Fruit fly (Drosophila melanogaster) whole organism, embryonic: Measurements from ENCODE around the gene CG42876.

Experiments used
- ATbp ChIP-seq: fragments of 200-800 bp; sonication (Bioruptor generic); optimal IDR thresholded peaks from 2 replicates; lab custom pipeline; 2017; ENCODE audit warnings: missing biosample characterization, mild to moderate bottlenecking, missing genetic modification characterization, missing genetic modification reagents
- BtbVII ChIP-seq: fragments of 200-800 bp; sonication (Bioruptor generic); optimal IDR thresholded peaks from 3 replicates; lab custom pipeline; 2017; ENCODE audit warnings: missing biosample characterization, mild to moderate bottlenecking, missing genetic modification characterization
- CG10267 ChIP-seq: fragments of 200-800 bp; sonication (Bioruptor generic); optimal IDR thresholded peaks from 2 replicates; lab custom pipeline; 2018; ENCODE audit warnings: missing biosample characterization, mild to moderate bottlenecking, missing genetic modification characterization, moderate library complexity
- CG13287 ChIP-seq: fragments of 200-800 bp; sonication (Bioruptor generic); IDR thresholded peaks from 2 replicates; pipeline ENCODE4 v1.3.6; 2022; ENCODE audit warnings: missing biosample characterization, missing genetic modification characterization; ENCODE audit not compliant: partially characterized antibody
- CG14441 ChIP-seq: fragments of 200-800 bp; sonication (Bioruptor generic); IDR thresholded peaks from 2 replicates; pipeline ENCODE4 v1.3.6; 2022; ENCODE audit warnings: missing biosample characterization, missing genetic modification characterization
- CG15514 ChIP-seq: fragments of 200-800 bp; sonication (Bioruptor generic); optimal IDR thresholded peaks from 3 replicates; lab custom pipeline; 2017; ENCODE audit warnings: missing biosample characterization, missing genetic modification characterization, mild to moderate bottlenecking, moderate library complexity, missing genetic modification reagents
- CG1603 ChIP-seq: fragments of 200-800 bp; sonication (Bioruptor generic); optimal IDR thresholded peaks from 2 replicates; lab custom pipeline; 2019; ENCODE audit warnings: missing biosample characterization, mild to moderate bottlenecking, missing genetic modification characterization, moderate library complexity
- CG16813 ChIP-seq: fragments of 200-800 bp; sonication (Bioruptor generic); IDR thresholded peaks from 3 replicates; pipeline ENCODE4 v1.3.6; 2022; ENCODE audit warnings: missing biosample characterization, missing genetic modification characterization; ENCODE audit not compliant: partially characterized antibody
- CG2116 ChIP-seq: fragments of 200-800 bp; sonication (Bioruptor generic); optimal IDR thresholded peaks from 3 replicates; lab custom pipeline; 2018; ENCODE audit warnings: missing biosample characterization, mild to moderate bottlenecking, missing genetic modification characterization
- CG2129 ChIP-seq: fragments of 200-800 bp; sonication (Bioruptor generic); IDR thresholded peaks from 2 replicates; pipeline ENCODE4 v1.3.6; 2022; ENCODE audit warnings: missing biosample characterization, missing genetic modification characterization; ENCODE audit not compliant: partially characterized antibody
- CG30020 ChIP-seq: fragments of 200-800 bp; optimal IDR thresholded peaks from 2 replicates; lab custom pipeline; 2019; ENCODE audit warnings: missing biosample characterization, mild to moderate bottlenecking, missing genetic modification characterization, moderate library complexity
- CG4707 ChIP-seq: fragments of 200-800 bp; sonication (Bioruptor generic); optimal IDR thresholded peaks from 2 replicates; lab custom pipeline; 2018; ENCODE audit warnings: missing biosample characterization, mild to moderate bottlenecking, missing genetic modification characterization, moderate library complexity
- CG4730 ChIP-seq: fragments of 200-800 bp; sonication (Bioruptor generic); IDR thresholded peaks from 2 replicates; pipeline ENCODE4 v1.3.6; 2022; ENCODE audit warnings: missing biosample characterization, missing genetic modification characterization
- CG6791 ChIP-seq: fragments of 200-800 bp; sonication (Bioruptor generic); IDR thresholded peaks from 3 replicates; pipeline ENCODE4 v1.3.6; 2022; ENCODE audit warnings: missing biosample characterization, missing genetic modification characterization; ENCODE audit not compliant: partially characterized antibody
- CG7963 ChIP-seq: fragments of 200-800 bp; sonication (Bioruptor generic); IDR thresholded peaks from 3 replicates; pipeline ENCODE4 v1.3.6; 2022; ENCODE audit warnings: missing biosample characterization, missing genetic modification characterization; ENCODE audit not compliant: partially characterized antibody
- Dll ChIP-seq: fragments of 200-800 bp; sonication (Bioruptor generic); IDR thresholded peaks from 4 replicates; pipeline ENCODE4 v1.3.6; 2022; ENCODE audit warnings: missing biosample characterization, missing genetic modification characterization; ENCODE audit not compliant: partially characterized antibody
- Doc3 ChIP-seq: fragments of 200-800 bp; sonication (Bioruptor generic); IDR thresholded peaks from 3 replicates; pipeline ENCODE4 v1.3.6; 2022; ENCODE audit warnings: missing biosample characterization, missing genetic modification characterization; ENCODE audit not compliant: partially characterized antibody
- Dref ChIP-seq: fragments of 200-800 bp; sonication (Bioruptor generic); IDR thresholded peaks from 2 replicates; pipeline ENCODE4 v1.3.6; 2022; ENCODE audit warnings: missing biosample characterization, missing genetic modification characterization
- ERR ChIP-seq: fragments of 200-800 bp; sonication (Bioruptor generic); optimal IDR thresholded peaks from 2 replicates; lab custom pipeline; 2016; ENCODE audit warnings: missing biosample characterization, missing genetic modification characterization
- HHEX ChIP-seq: fragments of 200-800 bp; sonication (Bioruptor generic); optimal IDR thresholded peaks from 3 replicates; lab custom pipeline; 2017; ENCODE audit warnings: missing biosample characterization, mild to moderate bottlenecking, missing genetic modification characterization, missing genetic modification reagents
- Hmr ChIP-seq: fragments of 200-800 bp; sonication (Bioruptor generic); optimal IDR thresholded peaks from 3 replicates; lab custom pipeline; 2017; ENCODE audit warnings: mild to moderate bottlenecking, missing biosample characterization, missing genetic modification reagents, missing genetic modification characterization
- MBD-R2 ChIP-seq: fragments of 200-800 bp; sonication (Bioruptor generic); IDR thresholded peaks from 2 replicates; pipeline ENCODE4 v1.3.6; 2022; ENCODE audit warnings: missing biosample characterization, missing genetic modification characterization
- MESR4 ChIP-seq: fragments of 200-800 bp; sonication (Bioruptor generic); optimal IDR thresholded peaks from 2 replicates; lab custom pipeline; 2018; ENCODE audit warnings: missing biosample characterization, mild to moderate bottlenecking, missing genetic modification characterization, moderate library complexity
- Med ChIP-seq: fragments of 200-800 bp; sonication (Bioruptor generic); peaks from one replicate; lab custom pipeline; 2016; ENCODE audit warnings: missing biosample characterization, missing genetic modification characterization, mild to moderate bottlenecking, inconsistent platforms, moderate library complexity
- Nf-YC ChIP-seq: fragments of 200-800 bp; optimal IDR thresholded peaks from 3 replicates; lab custom pipeline; 2019; ENCODE audit warnings: missing biosample characterization, mild to moderate bottlenecking, missing genetic modification characterization, moderate library complexity
- Ravus ChIP-seq: fragments of 200-800 bp; sonication (Bioruptor generic); IDR thresholded peaks from 2 replicates; pipeline ENCODE4 v1.3.6; 2022; ENCODE audit warnings: missing biosample characterization, missing genetic modification characterization
- Scr ChIP-seq: fragments of 200-800 bp; sonication (Bioruptor generic); IDR thresholded peaks from 2 replicates; pipeline ENCODE4 v1.3.6; 2022; ENCODE audit warnings: missing biosample characterization, missing genetic modification characterization; ENCODE audit not compliant: partially characterized antibody
- Sry-δ ChIP-seq: fragments of 200-800 bp; sonication (Bioruptor generic); optimal IDR thresholded peaks from 2 replicates; lab custom pipeline; 2016; ENCODE audit warnings: missing biosample characterization, missing genetic modification characterization
- ato ChIP-seq: fragments of 200-800 bp; sonication (Bioruptor generic); IDR thresholded peaks from 2 replicates; pipeline ENCODE4 v1.3.6; 2022; ENCODE audit warnings: missing biosample characterization, missing genetic modification characterization; ENCODE audit not compliant: partially characterized antibody
- bbx ChIP-seq: fragments of 200-800 bp; sonication (Bioruptor generic); IDR thresholded peaks from 2 replicates; pipeline ENCODE4 v1.3.6; 2022; ENCODE audit warnings: missing biosample characterization, missing genetic modification characterization; ENCODE audit not compliant: partially characterized antibody
- crp ChIP-seq, 2 experiments: fragments of 200-800 bp; sonication (Bioruptor generic); optimal IDR thresholded peaks; 2 replicates in 1 of 2; 3 replicates in 1 of 2; lab custom pipeline; 2017; ENCODE audit warnings: missing biosample characterization in 2 of 2, missing genetic modification characterization in 2 of 2, mild to moderate bottlenecking in 1 of 2, moderate library complexity in 1 of 2
- ems ChIP-seq: fragments of 200-800 bp; sonication (Bioruptor generic); optimal IDR thresholded peaks from 3 replicates; lab custom pipeline; 2016; ENCODE audit warnings: missing biosample characterization, missing genetic modification characterization
- fd64A ChIP-seq: fragments of 200-800 bp; sonication (Bioruptor generic); optimal IDR thresholded peaks from 3 replicates; lab custom pipeline; 2018; ENCODE audit warnings: missing biosample characterization, mild to moderate bottlenecking, missing genetic modification characterization
- gfzf ChIP-seq: fragments of 200-800 bp; sonication (Bioruptor generic); optimal IDR thresholded peaks from 2 replicates; lab custom pipeline; 2016; ENCODE audit warnings: missing biosample characterization, mild to moderate bottlenecking, missing genetic modification characterization, moderate library complexity
- grau ChIP-seq: fragments of 200-800 bp; optimal IDR thresholded peaks from 3 replicates; lab custom pipeline; 2019; ENCODE audit warnings: missing biosample characterization, mild to moderate bottlenecking, missing genetic modification characterization, moderate library complexity
- grn ChIP-seq: fragments of 200-800 bp; sonication (Bioruptor generic); optimal IDR thresholded peaks from 3 replicates; lab custom pipeline; 2017; ENCODE audit warnings: missing biosample characterization, missing genetic modification characterization
- inv ChIP-seq: fragments of 200-800 bp; sonication (Bioruptor generic); IDR thresholded peaks from 2 replicates; pipeline ENCODE4 v1.3.6; 2022; ENCODE audit warnings: missing biosample characterization, missing genetic modification characterization; ENCODE audit not compliant: partially characterized antibody
- kah ChIP-seq: fragments of 200-800 bp; sonication (Bioruptor generic); optimal IDR thresholded peaks from 2 replicates; lab custom pipeline; 2018; ENCODE audit warnings: missing biosample characterization, mild to moderate bottlenecking, missing genetic modification characterization
- mld ChIP-seq: fragments of 200-800 bp; sonication (Bioruptor generic); IDR thresholded peaks from 3 replicates; pipeline ENCODE4 v1.3.6; 2022; ENCODE audit warnings: missing biosample characterization, missing genetic modification characterization; ENCODE audit not compliant: partially characterized antibody
- nerfin-1 ChIP-seq: fragments of 200-800 bp; sonication (Bioruptor generic); optimal IDR thresholded peaks from 3 replicates; lab custom pipeline; 2019; ENCODE audit warnings: missing biosample characterization, mild to moderate bottlenecking, missing genetic modification characterization, moderate library complexity
- psq ChIP-seq: fragments of 200-800 bp; sonication (Bioruptor generic); optimal IDR thresholded peaks from 2 replicates; lab custom pipeline; 2017; ENCODE audit warnings: missing biosample characterization, missing genetic modification characterization
- sna ChIP-seq: fragments of 200-800 bp; sonication (Bioruptor generic); IDR thresholded peaks from 2 replicates; pipeline ENCODE4 v1.3.6; 2022; ENCODE audit warnings: missing biosample characterization, missing genetic modification characterization; ENCODE audit not compliant: partially characterized antibody
- so ChIP-seq: fragments of 200-800 bp; sonication (Bioruptor generic); IDR thresholded peaks from 3 replicates; pipeline ENCODE4 v1.3.6; 2022; ENCODE audit warnings: missing biosample characterization, missing genetic modification characterization
- stwl ChIP-seq: fragments of 200-800 bp; sonication (Bioruptor generic); optimal IDR thresholded peaks from 3 replicates; lab custom pipeline; 2018; ENCODE audit warnings: missing biosample characterization, mild to moderate bottlenecking, missing genetic modification characterization, moderate library complexity
- unc-4 ChIP-seq: fragments of 200-800 bp; sonication (Bioruptor generic); IDR thresholded peaks from 2 replicates; pipeline ENCODE4 v1.3.6; 2022; ENCODE audit warnings: missing biosample characterization, missing genetic modification characterization; ENCODE audit not compliant: partially characterized antibody
- vnd ChIP-seq: fragments of 200-800 bp; sonication (Bioruptor generic); IDR thresholded peaks from 3 replicates; pipeline ENCODE4 v1.3.6; 2022; ENCODE audit warnings: missing biosample characterization, missing genetic modification characterization; ENCODE audit not compliant: partially characterized antibody
- zen2 ChIP-seq: fragments of 200-800 bp; sonication (Bioruptor generic); IDR thresholded peaks from 3 replicates; pipeline ENCODE4 v1.3.6; 2022; ENCODE audit warnings: missing biosample characterization, missing genetic modification characterization; ENCODE audit not compliant: partially characterized antibody

The CG42876 gene

DNA sequence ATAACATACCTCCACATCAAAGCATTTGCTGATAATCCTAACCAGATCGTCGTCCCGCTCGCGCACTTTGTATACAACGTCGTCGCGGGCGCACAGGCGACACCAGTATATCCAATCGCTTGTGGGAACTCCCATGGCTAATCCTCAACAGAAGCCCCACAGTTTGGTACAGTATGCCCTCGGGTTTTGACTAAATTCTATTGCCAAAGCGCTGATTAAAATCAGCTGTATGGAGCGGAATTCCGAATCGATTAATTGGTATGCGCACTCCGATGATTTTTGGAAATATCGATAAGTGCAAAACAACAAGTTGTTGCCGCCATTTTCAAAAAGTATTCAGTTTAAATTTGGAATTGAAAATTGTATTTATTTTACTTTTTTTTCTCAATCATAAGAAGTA lies 43.8 kb downstream of the CG42876 start, which contains the start of gene wek (continued):
- no peak for TF ChIP-seq so (GFP tag; lab: Robert Waterston, UW)
- no peak for TF ChIP-seq ERR (GFP tag; lab: Kevin White, UChicago)
- TF ChIP-seq Nf-YC (tag; lab: Kevin White, UChicago): no peak
- TF ChIP-seq Dll (GFP tag; lab: Robert Waterston, UW): peak; percentile 83
- TF ChIP-seq fd64A (GFP tag; lab: Kevin White, UChicago): no peak
- peak; percentile 85 for TF ChIP-seq CG7963
- TF ChIP-seq grau (tag; lab: Kevin White, UChicago): peak; percentile 76
- TF ChIP-seq CG6791: peak; percentile 82
- peak; percentile 95 for TF ChIP-seq kah (GFP tag; lab: Kevin White, UChicago)
- TF ChIP-seq Med (GFP tag; lab: Kevin White, UChicago): peak; percentile 25
- TF ChIP-seq CG16813 (GFP tag; lab: Robert Waterston, UW): peak; percentile 65
- TF ChIP-seq CG2129 (GFP tag; lab: Robert Waterston, UW): peak; percentile 24; the same call in 1 of the 2 replicates
- peak; percentile 65 for TF ChIP-seq Sry-δ
- peak; percentile 44 for TF ChIP-seq CG1603 (tag; lab: Kevin White, UChicago)
- peak; percentile 79 for TF ChIP-seq zen2 (GFP tag; lab: Robert Waterston, UW)
- peak; percentile 88 for TF ChIP-seq grn
- peak; percentile 53 for TF ChIP-seq inv (GFP tag; lab: Robert Waterston, UW)
- peak; percentile 68 for TF ChIP-seq ato
- TF ChIP-seq Dref (GFP tag; lab: Robert Waterston, UW): peak; percentile 83
- no peak for TF ChIP-seq CG30020 (tag; lab: Kevin White, UChicago)
- TF ChIP-seq vnd (GFP tag; lab: Robert Waterston, UW): peak; percentile 60; the same call in 2 of the 3 replicates
- TF ChIP-seq MESR4 (GFP tag; lab: Kevin White, UChicago): peak; percentile 65
- TF ChIP-seq nerfin-1 (tag; lab: Kevin White, UChicago): peak; percentile 73
- TF ChIP-seq gfzf (GFP tag; lab: Kevin White, UChicago): peak; percentile 2
- peak; percentile 79 for TF ChIP-seq CG2116 (GFP tag; lab: Kevin White, UChicago)
- TF ChIP-seq ems (GFP tag; lab: Kevin White, UChicago): no peak
- TF ChIP-seq MBD-R2 (GFP tag; lab: Robert Waterston, UW): peak; percentile 83
- TF ChIP-seq crp (GFP tag; optimal IDR thresholded peaks at IDR 0.05; lab: Kevin White, UChicago): peak; percentile 4 to 82
- TF ChIP-seq mld (GFP tag; lab: Robert Waterston, UW): peak; percentile 78
- no peak for TF ChIP-seq CG4730 (GFP tag; lab: Robert Waterston, UW)
- peak; percentile 52; the same call in 2 of the 3 replicates for TF ChIP-seq Doc3
- TF ChIP-seq BtbVII (GFP tag; lab: Kevin White, UChicago): no peak
- TF ChIP-seq CG10267 (tag; lab: Kevin White, UChicago): peak; percentile 49
- peak; percentile 76 for TF ChIP-seq bbx
- TF ChIP-seq sna (GFP tag; lab: Robert Waterston, UW): peak; percentile 48; the same call in 1 of the 2 replicates
- peak; percentile 73 for TF ChIP-seq unc-4 (GFP tag; lab: Robert Waterston, UW)
- TF ChIP-seq CG13287 (GFP tag; lab: Robert Waterston, UW): peak; percentile 84
- TF ChIP-seq CG14441 (GFP tag; lab: Robert Waterston, UW): no peak
- TF ChIP-seq Hmr (GFP tag; lab: Kevin White, UChicago): no peak
- TF ChIP-seq stwl (tag; lab: Kevin White, UChicago): peak; percentile 61
- peak; percentile 89 for TF ChIP-seq CG15514 (GFP tag; lab: Kevin White, UChicago)
- no peak for TF ChIP-seq Ravus (GFP tag; lab: Robert Waterston, UW)
- no peak for TF ChIP-seq psq (GFP tag; lab: Kevin White, UChicago)
- TF ChIP-seq ATbp: no peak
- TF ChIP-seq CG4707 (GFP tag; lab: Kevin White, UChicago): no peak
- peak; percentile 75 for TF ChIP-seq Scr (GFP tag; lab: Robert Waterston, UW)
- no peak for TF ChIP-seq HHEX (GFP tag; lab: Kevin White, UChicago)
